Worm (Caenorhabditis elegans) whole organism, mixed stage, embryonic: ENCODE results near the gene ugt-37.

Experiments
- blmp-1 ChIP-seq: fragments of 150-350 bp; optimal IDR thresholded peaks from 2 replicates; lab custom pipeline; 2014; ENCODE audit warnings: missing biosample characterization, missing genetic modification characterization
- elt-3 ChIP-seq: fragments of 150-350 bp; optimal IDR thresholded peaks from 2 replicates; lab custom pipeline; 2014; ENCODE audit warnings: missing biosample characterization, missing genetic modification characterization
- mab-5 ChIP-seq: fragments of 150-350 bp; optimal IDR thresholded peaks from 2 replicates; lab custom pipeline; 2014; ENCODE audit warnings: missing biosample characterization, missing genetic modification characterization
- nhr-237 ChIP-seq: fragments of 150-350 bp; optimal IDR thresholded peaks from 2 replicates; lab custom pipeline; 2014; ENCODE audit warnings: missing biosample characterization, missing genetic modification characterization
- nhr-28 ChIP-seq: fragments of 150-350 bp; optimal IDR thresholded peaks from 2 replicates; lab custom pipeline; 2014; ENCODE audit warnings: missing biosample characterization, missing genetic modification characterization
- pha-4 ChIP-seq: fragments of 150-350 bp; optimal IDR thresholded peaks from 2 replicates; lab custom pipeline; 2018; ENCODE audit warnings: missing biosample characterization, missing genetic modification reagents, missing genetic modification characterization
- unc-39 ChIP-seq: fragments of 150-350 bp; optimal IDR thresholded peaks from 2 replicates; lab custom pipeline; 2014; ENCODE audit warnings: missing biosample characterization, missing genetic modification characterization
- unc-62 ChIP-seq: fragments of 150-350 bp; optimal IDR thresholded peaks from 2 replicates; lab custom pipeline; 2014; ENCODE audit warnings: missing biosample characterization, missing genetic modification reagents, missing genetic modification characterization

DNA sequence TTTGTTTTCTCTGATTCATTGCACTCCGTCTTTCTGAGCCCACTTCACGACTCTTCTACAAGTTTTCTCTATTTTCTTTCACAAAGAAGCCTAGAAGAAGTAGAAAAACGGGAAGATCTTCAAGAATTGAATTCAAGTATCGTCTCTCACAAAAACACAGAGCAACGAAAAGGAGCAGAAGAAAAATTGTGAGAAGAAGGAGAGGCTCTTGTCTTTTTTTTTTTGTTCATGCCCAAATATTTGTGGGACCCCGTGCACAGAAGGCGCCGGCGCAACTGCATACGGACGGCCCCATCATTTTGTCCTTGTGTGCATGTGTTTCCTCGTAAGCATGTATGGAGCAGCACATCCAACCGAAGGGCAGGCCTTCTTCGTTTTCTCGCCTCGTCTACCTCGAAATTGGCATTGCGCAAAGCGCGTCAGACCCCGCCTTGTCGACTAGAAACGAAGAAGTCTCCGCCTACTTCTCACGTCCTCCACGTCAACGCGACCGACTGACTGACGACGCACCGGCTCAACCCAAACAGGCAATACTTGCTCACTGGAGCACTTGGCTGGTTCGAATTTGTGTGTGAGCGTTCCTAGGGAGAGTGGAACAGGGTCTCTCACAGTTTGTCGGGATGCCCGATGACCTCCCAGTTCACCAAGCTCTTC lies 38.5 kb downstream of the ugt-37 start:
- TF ChIP-seq pha-4 (tag; lab: Kevin White, UChicago) (no peak), unc-62 (GFP tag; lab: Kevin White, UChicago) (no peak), nhr-28 (tag; lab: Kevin White, UChicago) (no peak), blmp-1 (tag; lab: Kevin White, UChicago) (no peak), elt-3 (tag; lab: Kevin White, UChicago) (no peak), unc-39 (tag; lab: Kevin White, UChicago) (no peak), nhr-237 (tag; lab: Kevin White, UChicago) (no peak), mab-5 (no peak)
